Worm (Caenorhabditis elegans) whole organism, late embryonic: Measurements from ENCODE around the gene F44E5.1.

Experiments
- K09A11.1 ChIP-seq: sonication (generic microtip); optimal IDR thresholded peaks from 2 replicates; lab custom pipeline; 2017; ENCODE audit warnings: antibody characterized with exemption, mild to moderate bottlenecking, missing genetic modification characterization, missing compliant biosample characterization; ENCODE audit not compliant: insufficient read depth
- ceh-18 ChIP-seq: sonication (generic microtip); optimal IDR thresholded peaks from 2 replicates; lab custom pipeline; 2016; ENCODE audit warnings: missing genetic modification characterization, missing compliant biosample characterization
- ceh-2 ChIP-seq: sonication (generic microtip); optimal IDR thresholded peaks from 2 replicates; lab custom pipeline; 2016; ENCODE audit warnings: missing genotype, missing genetic modification characterization, missing compliant biosample characterization
- lin-11 ChIP-seq: fragments of 200-800 bp; sonication (Bioruptor generic); optimal IDR thresholded peaks from 2 replicates; lab custom pipeline; 2018; ENCODE audit warnings: mild to moderate bottlenecking, missing genetic modification characterization, missing compliant biosample characterization
- pha-2 ChIP-seq: sonication (generic microtip); optimal IDR thresholded peaks from 2 replicates; lab custom pipeline; 2017; ENCODE audit warnings: mild to moderate bottlenecking, missing genetic modification characterization, missing compliant biosample characterization
- pha-4 ChIP-seq: fragments of 150-350 bp; optimal IDR thresholded peaks from 2 replicates; lab custom pipeline; 2018; ENCODE audit warnings: missing biosample characterization, missing genetic modification reagents, missing genetic modification characterization
- pqm-1 ChIP-seq: sonication (generic microtip); optimal IDR thresholded peaks from 2 replicates; lab custom pipeline; 2016; ENCODE audit warnings: missing genetic modification characterization, missing compliant biosample characterization
- tbx-2 ChIP-seq: sonication (generic microtip); optimal IDR thresholded peaks from 2 replicates; lab custom pipeline; 2016; ENCODE audit warnings: missing genetic modification characterization, missing compliant biosample characterization

DNA sequence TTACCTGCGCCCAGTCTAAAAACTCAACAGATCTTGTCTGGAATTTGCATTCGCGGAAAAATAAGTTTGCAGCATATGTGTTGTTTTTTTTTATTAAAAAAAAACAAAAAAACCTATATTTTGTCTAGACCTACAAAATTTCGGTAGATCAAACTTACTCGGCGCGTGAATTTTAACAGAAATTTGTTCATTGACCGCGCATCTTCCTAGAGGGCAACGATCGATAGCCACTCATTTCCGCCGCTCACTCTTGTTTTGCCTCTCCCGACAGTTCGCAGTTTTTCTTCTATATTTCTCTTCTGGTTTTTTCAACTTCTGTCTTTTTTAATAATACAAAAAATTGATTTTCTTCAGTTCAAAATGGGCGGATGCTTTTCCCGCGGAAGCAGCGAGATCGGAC is 36.1 kb upstream of the F44E5.1 start, which contains the start of gene F43G6.7:
- TF ChIP-seq pha-2 (no peak), ceh-18 (no peak), K09A11.1 (tag; lab: Kevin White, UChicago) (no peak), tbx-2 (no peak), pqm-1 (tag; lab: Kevin White, UChicago) (no peak), pha-4 (tag; lab: Kevin White, UChicago) (no peak), ceh-2 (no peak), lin-11 (no peak)
